Worm (Caenorhabditis elegans) whole organism, early embryonic: ENCODE results near the gene C47D12.5.

Source experiments
- F13C5.2 ChIP-seq: sonication (generic microtip); optimal IDR thresholded peaks from 2 replicates; lab custom pipeline; 2017; ENCODE audit warnings: mild to moderate bottlenecking, missing genetic modification characterization, inconsistent platforms, missing compliant biosample characterization
- ama-1 ChIP-seq: fragments of 150-350 bp; optimal IDR thresholded peaks from 2 replicates; lab custom pipeline; 2014
- ceh-13 ChIP-seq: fragments of 200-800 bp; sonication (Bioruptor generic); optimal IDR thresholded peaks from 2 replicates; lab custom pipeline; 2018; ENCODE audit warnings: mild to moderate bottlenecking, missing genetic modification characterization, missing compliant biosample characterization
- ceh-36 ChIP-seq: sonication (generic microtip); optimal IDR thresholded peaks from 2 replicates; lab custom pipeline; 2016; ENCODE audit warnings: missing genetic modification characterization, inconsistent platforms, missing compliant biosample characterization
- ets-7 ChIP-seq: sonication (generic microtip); optimal IDR thresholded peaks from 2 replicates; lab custom pipeline; 2016; ENCODE audit warnings: missing genotype, missing genetic modification characterization, missing compliant biosample characterization
- flt-1 ChIP-seq: fragments of 200-800 bp; sonication (Bioruptor generic); IDR thresholded peaks from 2 replicates; pipeline ENCODE4 v1.3.6; 2022; ENCODE audit warnings: missing genetic modification characterization, missing compliant biosample characterization
- hmbx-1 ChIP-seq: sonication (generic microtip); optimal IDR thresholded peaks from 2 replicates; lab custom pipeline; 2016; ENCODE audit warnings: mild to moderate bottlenecking, missing genetic modification characterization, missing compliant biosample characterization
- hnd-1 ChIP-seq: sonication (generic microtip); optimal IDR thresholded peaks from 2 replicates; lab custom pipeline; 2016; ENCODE audit warnings: missing genetic modification characterization, missing compliant biosample characterization
- pes-1 ChIP-seq: fragments of 200-800 bp; sonication (Bioruptor generic); IDR thresholded peaks from 2 replicates; pipeline ENCODE4 v1.3.6; 2022; ENCODE audit warnings: missing genetic modification reagents, missing genetic modification characterization, missing compliant biosample characterization
- scrt-1 ChIP-seq: fragments of 200-800 bp; sonication (Bioruptor generic); IDR thresholded peaks from 2 replicates; pipeline ENCODE4 v1.3.6; 2022; ENCODE audit warnings: missing genetic modification characterization, missing compliant biosample characterization
- sea-1 ChIP-seq: fragments of 200-800 bp; sonication (Bioruptor generic); conservative IDR thresholded peaks from 2 replicates; pipeline ENCODE4 v1.3.6; 2022; ENCODE audit warnings: missing genetic modification characterization, missing compliant biosample characterization
- tbx-11 ChIP-seq: fragments of 200-800 bp; sonication (Bioruptor generic); IDR thresholded peaks from 2 replicates; pipeline ENCODE4 v1.3.6; 2022; ENCODE audit warnings: missing genetic modification characterization, missing compliant biosample characterization
- tbx-37 ChIP-seq: fragments of 200-800 bp; sonication (Bioruptor generic); conservative IDR thresholded peaks from 2 replicates; pipeline ENCODE4 v1.3.6; 2022; ENCODE audit warnings: missing genetic modification reagents, missing genetic modification characterization, missing compliant biosample characterization
- tra-4 ChIP-seq: sonication (generic microtip); optimal IDR thresholded peaks from 2 replicates; lab custom pipeline; 2017; ENCODE audit warnings: missing genetic modification characterization, missing compliant biosample characterization

DNA sequence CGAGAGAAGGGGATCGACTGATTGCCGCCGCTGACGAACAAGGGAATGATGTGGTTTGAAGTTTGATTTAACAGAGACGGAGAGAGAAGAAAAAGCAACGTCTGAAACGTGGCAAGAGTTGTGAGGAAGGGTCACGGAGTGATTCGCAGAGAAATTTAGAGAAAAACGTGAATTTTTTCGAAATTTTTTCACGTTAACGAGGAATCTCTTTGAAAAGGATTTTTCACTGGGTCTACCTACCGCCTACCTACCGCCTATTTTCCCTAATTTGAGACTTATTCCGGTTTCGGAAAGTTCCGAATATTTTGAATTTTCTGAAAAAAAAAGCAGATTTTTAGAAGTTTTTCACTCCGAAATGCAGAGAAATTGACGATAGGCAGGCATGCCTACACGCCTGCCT is 24.4 kb upstream of the C47D12.5 start, which contains the start of gene fcmt-1:
- TF ChIP-seq hmbx-1 (tag; lab: Kevin White, UChicago) (no peak), F13C5.2 (tag; lab: Kevin White, UChicago) (no peak), tbx-37 (GFP tag; lab: Robert Waterston, UW) (no peak), ama-1 (lab: Kevin White, UChicago) (no peak), pes-1 (GFP tag; lab: Robert Waterston, UW) (no peak), flt-1 (GFP tag; lab: Robert Waterston, UW) (no peak), tbx-11 (no peak), ets-7 (tag; lab: Kevin White, UChicago) (no peak), scrt-1 (GFP tag; lab: Robert Waterston, UW) (no peak), sea-1 (no peak), hnd-1 (tag; lab: Kevin White, UChicago) (no peak), tra-4 (no peak), ceh-36 (tag; lab: Kevin White, UChicago) (no peak), ceh-13 (GFP tag; lab: Kevin White, UChicago) (no peak)
